Worm (Caenorhabditis elegans): ENCODE results near the gene unc-85.

ce11 chrII:4689477-4689876, 12.4 kb upstream of the unc-85 start, which contains the start of gene F10G7.12:
- TF ChIP-seq snpc-4 (GFP tag; optimal IDR thresholded peaks at IDR 0.05) (no peak), snpc-4 (tag; optimal IDR thresholded peaks at IDR 0.05) (no peak), bed-1 (GFP tag; IDR thresholded peaks at IDR 0.05) (no peak), tbp1 (GFP tag; optimal IDR thresholded peaks at IDR 0.05) (no peak), cebp-2 (GFP tag; IDR thresholded peaks at IDR 0.05) (no peak), F10E7.11 (tag; optimal IDR thresholded peaks at IDR 0.05) (no peak), dpff-1 (tag; optimal IDR thresholded peaks at IDR 0.05) (no peak), F49E8.2 (tag; optimal IDR thresholded peaks at IDR 0.05; ENCODE audit: insufficient read depth) (no peak), K12H6.12 (tag; optimal IDR thresholded peaks at IDR 0.05) (no peak), akir-1 (GFP tag; optimal IDR thresholded peaks at IDR 0.05) (no peak)
